Fruit fly (Drosophila melanogaster): ENCODE results near the gene Hpf1.
A peak's percentile ranks its signal among the peaks of the same experiment; 100 is the strongest.

The Hpf1 gene

dm6 chr3R:5742278-5743196 is 49.1 kb upstream of the Hpf1 start, which contains the start of the genes Sym and Madm (continued):
- TF ChIP-seq fd96Cb (tag; optimal IDR thresholded peaks at IDR 0.05) (peak; percentile 23), gt (GFP tag; IDR thresholded peaks at IDR 0.05) (no peak), CG33557 (GFP tag; optimal IDR thresholded peaks at IDR 0.05) (no peak), z (GFP tag; IDR thresholded peaks at IDR 0.05) (no peak), Atf6 (GFP tag; IDR thresholded peaks at IDR 0.05) (no peak), Dip2 (GFP tag; IDR thresholded peaks at IDR 0.05) (no peak), CG32772 (GFP tag; IDR thresholded peaks at IDR 0.05) (0 out of 2 replicates have a peak, but pooled peaks have one; percentile 20), CG13123 (GFP tag; optimal IDR thresholded peaks at IDR 0.05) (no peak), rib (GFP tag; IDR thresholded peaks at IDR 0.05) (no peak), CG10979 (tag; optimal IDR thresholded peaks at IDR 0.05) (peak; percentile 4), cas (GFP tag; IDR thresholded peaks at IDR 0.05) (no peak), GATAe (GFP tag; conservative IDR thresholded peaks at IDR 0.05) (no peak), HLH54F (GFP tag; optimal IDR thresholded peaks at IDR 0.05) (peak; percentile 69), CG12744 (GFP tag; optimal IDR thresholded peaks at IDR 0.05) (peak; percentile 30), Mrtf (GFP tag; IDR thresholded peaks at IDR 0.05) (no peak), CG8388 (GFP tag; optimal IDR thresholded peaks at IDR 0.05) (no peak), CG17912 (GFP tag; optimal IDR thresholded peaks at IDR 0.05) (no peak), Deaf1 (tag; optimal IDR thresholded peaks at IDR 0.05) (no peak), CG17568 (GFP tag; optimal IDR thresholded peaks at IDR 0.05) (no peak), CG12104 (GFP tag; optimal IDR thresholded peaks at IDR 0.05) (no peak), nmo (GFP tag; optimal IDR thresholded peaks at IDR 0.05) (peak; percentile 71), chinmo (GFP tag; IDR thresholded peaks at IDR 0.05; ENCODE audit: partially characterized antibody) (peak; percentile 72; the same call in 1 of the 4 replicates), CG11695 (GFP tag; IDR thresholded peaks at IDR 0.05) (no peak), hkb (optimal IDR thresholded peaks at IDR 0.05) (no peak), hkb (GFP tag; IDR thresholded peaks at IDR 0.05) (no peak), Abd-B (GFP tag; optimal IDR thresholded peaks at IDR 0.05) (peak; percentile 56), crc (GFP tag; optimal IDR thresholded peaks at IDR 0.05) (peak; percentile 23), Dll (GFP tag; IDR thresholded peaks at IDR 0.05; ENCODE audit: partially characterized antibody) (peak; percentile 88), CG7786 (GFP tag; optimal IDR thresholded peaks at IDR 0.05) (peak; percentile 1), CG12391 (tag; optimal IDR thresholded peaks at IDR 0.05) (peak; percentile 55), Awh (GFP tag; IDR thresholded peaks at IDR 0.05) (no peak), schlank (tag; optimal IDR thresholded peaks at IDR 0.05) (no peak), gro (GFP tag; optimal IDR thresholded peaks at IDR 0.05) (peak; percentile 63), sna (GFP tag; IDR thresholded peaks at IDR 0.05; ENCODE audit: partially characterized antibody) (peak; percentile 87), CG13775 (GFP tag; optimal IDR thresholded peaks at IDR 0.05) (peak; percentile 51), Opbp (GFP tag; IDR thresholded peaks at IDR 0.05; ENCODE audit: partially characterized antibody) (peak; percentile 73; the same call in 2 of the 3 replicates), ttk (GFP tag; IDR thresholded peaks at IDR 0.05) (no peak), Elba2 (GFP tag; optimal IDR thresholded peaks at IDR 0.05) (peak; percentile 39), CG11504 (tag; optimal IDR thresholded peaks at IDR 0.05) (no peak), E2f2 (GFP tag; IDR thresholded peaks at IDR 0.05) (peak; percentile 44; the same call in 1 of the 2 replicates), aop (GFP tag; IDR thresholded peaks at IDR 0.05) (no peak), oc (tag; optimal IDR thresholded peaks at IDR 0.05) (no peak), CG8765 (GFP tag; IDR thresholded peaks at IDR 0.05) (no peak), tna (GFP tag; IDR thresholded peaks at IDR 0.05; ENCODE audit: partially characterized antibody) (peak; percentile 56; the same call in 1 of the 2 replicates), luna (GFP tag; optimal IDR thresholded peaks at IDR 0.05) (no peak), CG30020 (tag; optimal IDR thresholded peaks at IDR 0.05) (peak; percentile 71), CG11247 (GFP tag; IDR thresholded peaks at IDR 0.05) (no peak), CG17328 (GFP tag; IDR thresholded peaks at IDR 0.05) (no peak), chif (GFP tag; optimal IDR thresholded peaks at IDR 0.05) (peak in 1 of 2 experiments; percentile 4)

Measured in whole organism, embryonic.